Worm (Caenorhabditis elegans) whole organism, L3 larva: Measurements from ENCODE around the gene try-3.

Source experiments
- ZK546.5 ChIP-seq: sonication (generic microtip); optimal IDR thresholded peaks from 2 replicates; lab custom pipeline; 2017; ENCODE audit warnings: missing biosample characterization, missing genetic modification characterization
- ama-1 ChIP-seq: fragments of 150-350 bp; optimal IDR thresholded peaks from 2 replicates; lab custom pipeline; 2018
- ceh-16 ChIP-seq: sonication (generic microtip); optimal IDR thresholded peaks from 2 replicates; lab custom pipeline; 2017; ENCODE audit warnings: missing biosample characterization, missing genetic modification characterization
- egl-27 ChIP-seq: sonication (generic microtip); optimal IDR thresholded peaks from 4 replicates; lab custom pipeline; 2017; ENCODE audit warnings: missing biosample characterization, missing genetic modification reagents, missing genetic modification characterization
- elt-1 ChIP-seq: fragments of 150-350 bp; optimal IDR thresholded peaks from 2 replicates; lab custom pipeline; 2014; ENCODE audit warnings: missing biosample characterization, missing genetic modification characterization
- fkh-10 ChIP-seq: sonication (generic microtip); optimal IDR thresholded peaks from 2 replicates; lab custom pipeline; 2017; ENCODE audit warnings: missing biosample characterization, missing genetic modification reagents, missing genetic modification characterization
- lin-15B ChIP-seq: fragments of 150-350 bp; optimal IDR thresholded peaks from 2 replicates; lab custom pipeline; 2014; ENCODE audit warnings: missing biosample characterization, missing genetic modification characterization
- pha-4 ChIP-seq: fragments of 150-350 bp; optimal IDR thresholded peaks from 2 replicates; lab custom pipeline; 2014; ENCODE audit warnings: missing biosample characterization, missing genetic modification reagents, missing genetic modification characterization

ce11 chrIV:6548609-6549008 is 8.3 kb upstream of the try-3 start, which contains the start of gene fan-1:
- no peak for TF ChIP-seq egl-27 (tag; lab: Kevin White, UChicago)
- no peak for TF ChIP-seq ceh-16
- no peak for TF ChIP-seq ama-1 (lab: Kevin White, UChicago)
- no peak for TF ChIP-seq ZK546.5 (tag; lab: Kevin White, UChicago)
- TF ChIP-seq pha-4 (tag; lab: Kevin White, UChicago): peak; percentile 85
- TF ChIP-seq fkh-10: no peak
- TF ChIP-seq lin-15B (tag; lab: Kevin White, UChicago): peak; percentile 63
- no peak for TF ChIP-seq elt-1
